Fruit fly (Drosophila melanogaster): ENCODE results near the gene CG15387.

CG15387 gene

DNA sequence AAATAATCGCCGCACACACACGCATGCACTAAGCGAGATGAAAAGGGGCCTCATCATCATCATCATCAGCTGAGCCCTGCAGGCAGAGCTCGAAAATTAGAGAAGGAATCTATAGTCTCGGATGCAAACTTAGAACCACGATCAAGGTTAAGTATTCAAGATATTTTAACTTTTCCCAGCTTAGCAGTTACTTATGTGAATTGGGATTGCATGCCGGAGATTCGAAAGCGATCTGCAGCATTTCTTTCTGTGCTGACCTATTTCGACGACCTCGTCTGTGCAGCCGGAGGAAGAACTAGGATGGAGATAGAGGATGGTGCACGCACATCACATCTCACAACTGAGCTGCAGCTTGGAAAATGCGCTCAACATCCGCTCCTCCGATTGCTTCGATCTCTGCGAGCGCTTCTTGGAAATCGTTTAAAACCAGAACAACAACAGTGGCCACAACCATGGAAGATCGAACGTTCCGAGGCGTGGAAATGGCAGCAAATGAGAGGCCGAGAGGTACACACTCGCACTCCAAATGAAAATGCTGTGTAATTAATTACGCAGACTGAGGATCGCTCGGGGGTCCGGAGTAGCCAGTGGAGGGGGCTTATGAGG, 43.3 kb downstream of the CG15387 start (continued):
- TF ChIP-seq HLH3B (GFP tag; IDR thresholded peaks at IDR 0.05) (no peak; the same call in 1 of the 2 replicates), gem (tag; optimal IDR thresholded peaks at IDR 0.05) (peak; percentile 77), Hmx (GFP tag; optimal IDR thresholded peaks at IDR 0.05) (no peak), CG3163 (GFP tag; optimal IDR thresholded peaks at IDR 0.05) (no peak), slbo (GFP tag; IDR thresholded peaks at IDR 0.05) (no peak), NK7.1 (GFP tag; optimal IDR thresholded peaks at IDR 0.05) (peak; percentile 31), CG7786 (GFP tag; optimal IDR thresholded peaks at IDR 0.05) (peak; percentile 73), ci (GFP tag; IDR thresholded peaks at IDR 0.05) (peak; percentile 83), CG34422 (GFP tag; IDR thresholded peaks at IDR 0.05) (no peak; the same call in 2 of the 3 replicates), Mes4 (GFP tag; optimal IDR thresholded peaks at IDR 0.05) (peak; percentile 58), dimm (GFP tag; IDR thresholded peaks at IDR 0.05) (no peak), kay (GFP tag; optimal IDR thresholded peaks at IDR 0.05) (peak; percentile 2), CG9437 (GFP tag; optimal IDR thresholded peaks at IDR 0.05) (no peak), pho (GFP tag; optimal IDR thresholded peaks at IDR 0.05) (no peak), CG5180 (GFP tag; optimal IDR thresholded peaks at IDR 0.05) (no peak), tx (GFP tag; optimal IDR thresholded peaks at IDR 0.05) (peak; percentile 37), CG7839 (tag; optimal IDR thresholded peaks at IDR 0.05) (peak; percentile 67), cad (GFP tag; optimal IDR thresholded peaks at IDR 0.05) (no peak), schlank (tag; optimal IDR thresholded peaks at IDR 0.05) (no peak), H15 (GFP tag; IDR thresholded peaks at IDR 0.05) (0 out of 3 replicates have a peak, but pooled peaks have one; percentile 26), HHEX (GFP tag; optimal IDR thresholded peaks at IDR 0.05) (no peak), gt (GFP tag; IDR thresholded peaks at IDR 0.05) (peak; percentile 68; the same call in 1 of the 2 replicates), CG13424 (tag; optimal IDR thresholded peaks at IDR 0.05) (peak; percentile 45), Fer1 (GFP tag; optimal IDR thresholded peaks at IDR 0.05) (no peak), CG1529 (GFP tag; optimal IDR thresholded peaks at IDR 0.05) (peak; percentile 47), CG2129 (GFP tag; IDR thresholded peaks at IDR 0.05; ENCODE audit: partially characterized antibody) (no peak), Atf3 (GFP tag; optimal IDR thresholded peaks at IDR 0.05) (peak; percentile 73), ssp (GFP tag; IDR thresholded peaks at IDR 0.05) (peak; percentile 38; the same call in 1 of the 2 replicates), Elba2 (GFP tag; optimal IDR thresholded peaks at IDR 0.05) (peak; percentile 56), Dip3 (GFP tag; optimal IDR thresholded peaks at IDR 0.05) (no peak), chm (GFP tag; IDR thresholded peaks at IDR 0.05) (peak; percentile 81; the same call in 1 of the 2 replicates), CG31224 (GFP tag; IDR thresholded peaks at IDR 0.05) (no peak), CG7963 (GFP tag; IDR thresholded peaks at IDR 0.05; ENCODE audit: partially characterized antibody) (no peak), CG12744 (GFP tag; optimal IDR thresholded peaks at IDR 0.05) (no peak), CG11093 (GFP tag; IDR thresholded peaks at IDR 0.05) (peak; percentile 50; the same call in 2 of the 3 replicates), Nf-YB (GFP tag; optimal IDR thresholded peaks at IDR 0.05) (peak; percentile 45), CG6854 (GFP tag; optimal IDR thresholded peaks at IDR 0.05) (no peak), Stat92E (GFP tag; optimal IDR thresholded peaks at IDR 0.05) (peak in 1 of 3 experiments; percentile 94), HmgZ (tag; optimal IDR thresholded peaks at IDR 0.05) (no peak), CG14965 (GFP tag; optimal IDR thresholded peaks at IDR 0.05; ENCODE audit: borderline replicate concordance) (no peak), CG8290 (GFP tag; optimal IDR thresholded peaks at IDR 0.05) (peak; percentile 70), CG8290 (tag; optimal IDR thresholded peaks at IDR 0.05) (peak in 1 of 2 experiments; percentile 51), twi (tag; optimal IDR thresholded peaks at IDR 0.05) (no peak), dan (GFP tag; IDR thresholded peaks at IDR 0.05) (peak; percentile 89), NC2β (GFP tag; optimal IDR thresholded peaks at IDR 0.05) (peak; percentile 76), CG2202 (tag; optimal IDR thresholded peaks at IDR 0.05) (peak; percentile 79), Oaz (GFP tag; IDR thresholded peaks at IDR 0.05) (no peak), CG1233 (GFP tag; optimal IDR thresholded peaks at IDR 0.05) (peak; percentile 62), Myb (GFP tag; optimal IDR thresholded peaks at IDR 0.05) (peak; percentile 12), oc (tag; optimal IDR thresholded peaks at IDR 0.05) (no peak), CG4820 (GFP tag; optimal IDR thresholded peaks at IDR 0.05) (peak; percentile 64)

Data from whole organism, embryonic.